Fruit fly (Drosophila melanogaster): Measurements from ENCODE around the gene ND-B14.5B.

The ND-B14.5B gene

DNA sequence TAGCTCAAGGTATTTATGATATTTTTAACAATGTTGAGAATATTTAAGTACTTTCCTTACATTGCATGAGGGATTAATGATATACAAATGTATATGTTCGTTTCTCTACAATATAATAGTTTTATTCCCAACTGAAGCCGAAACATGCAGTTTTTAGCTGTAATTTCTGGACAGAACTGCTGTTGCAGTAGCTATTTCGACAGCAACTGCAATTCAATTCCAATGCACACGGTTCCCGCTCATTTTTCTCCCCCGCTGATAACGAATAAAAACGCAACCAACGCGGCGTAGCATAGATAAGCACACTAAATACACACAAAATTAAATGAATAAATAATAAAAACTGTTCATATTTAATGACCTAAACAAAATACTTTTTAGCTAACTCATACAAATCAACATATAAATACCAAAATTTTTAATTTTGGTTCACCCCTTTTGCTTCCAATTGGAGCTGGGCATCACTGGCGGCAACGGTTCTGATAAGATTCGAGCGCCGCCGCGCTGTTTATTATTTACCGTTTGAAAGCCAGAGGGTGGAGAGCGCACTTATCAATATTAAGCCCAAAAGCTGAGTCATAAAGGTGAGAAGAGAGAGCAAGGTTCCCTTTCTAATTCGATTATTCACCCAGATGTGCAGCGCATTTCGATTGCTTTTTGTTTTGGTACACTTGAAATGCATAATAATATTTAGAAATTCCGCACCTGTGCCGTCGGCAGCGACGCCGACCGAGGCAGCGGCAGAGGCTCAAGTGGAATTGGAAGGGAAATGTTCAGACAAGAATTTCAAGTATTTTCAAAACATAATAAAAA, 12.8 kb upstream of the ND-B14.5B start (continued):
- no peak for TF ChIP-seq gcm (GFP tag; optimal IDR thresholded peaks at IDR 0.05)
- TF ChIP-seq CG7372 (GFP tag; IDR thresholded peaks at IDR 0.05), result no peak
- TF ChIP-seq insv (GFP tag; optimal IDR thresholded peaks at IDR 0.05), result peak; percentile 90 to 97
- TF ChIP-seq vvl (GFP tag; IDR thresholded peaks at IDR 0.05), result peak; percentile 28
- no peak for TF ChIP-seq CG12769 (tag; optimal IDR thresholded peaks at IDR 0.05)
- TF ChIP-seq PHDP (tag; optimal IDR thresholded peaks at IDR 0.05), result peak; percentile 37
- peak; percentile 0 for TF ChIP-seq corto (GFP tag; optimal IDR thresholded peaks at IDR 0.05)
- no peak for TF ChIP-seq az2 (GFP tag; optimal IDR thresholded peaks at IDR 0.05)
- TF ChIP-seq H15 (GFP tag; IDR thresholded peaks at IDR 0.05), result no peak
- no peak for TF ChIP-seq CG12236 (GFP tag; optimal IDR thresholded peaks at IDR 0.05)
- TF ChIP-seq dpn (GFP tag; optimal IDR thresholded peaks at IDR 0.05), result no peak
- no peak for TF ChIP-seq Gug (GFP tag; IDR thresholded peaks at IDR 0.05)
- TF ChIP-seq CTCF (GFP tag; optimal IDR thresholded peaks at IDR 0.05), result peak; percentile 32
- TF ChIP-seq CG4617 (GFP tag; optimal IDR thresholded peaks at IDR 0.05; ENCODE audit: borderline replicate concordance), result no peak
- no peak for TF ChIP-seq pum (GFP tag; optimal IDR thresholded peaks at IDR 0.05)
- no peak for TF ChIP-seq Hr39 (optimal IDR thresholded peaks at IDR 0.05)
- TF ChIP-seq CG4282 (GFP tag; optimal IDR thresholded peaks at IDR 0.05), result no peak
- no peak for TF ChIP-seq mld (GFP tag; IDR thresholded peaks at IDR 0.05; ENCODE audit: partially characterized antibody)
- TF ChIP-seq so (GFP tag; IDR thresholded peaks at IDR 0.05), result peak; percentile 36; the same call in 1 of the 3 replicates
- peak; percentile 2 for TF ChIP-seq exex (tag; optimal IDR thresholded peaks at IDR 0.05)
- TF ChIP-seq tap (tag; optimal IDR thresholded peaks at IDR 0.05), result no peak
- TF ChIP-seq Awh (GFP tag; IDR thresholded peaks at IDR 0.05), result no peak
- TF ChIP-seq Kr (GFP tag; optimal IDR thresholded peaks at IDR 0.05), result peak; percentile 96
- no peak for TF ChIP-seq hb (GFP tag; IDR thresholded peaks at IDR 0.05; ENCODE audit: partially characterized antibody)
- TF ChIP-seq btn (GFP tag; optimal IDR thresholded peaks at IDR 0.05), result no peak
- no peak for TF ChIP-seq sna (GFP tag; IDR thresholded peaks at IDR 0.05; ENCODE audit: partially characterized antibody)
- TF ChIP-seq sima (GFP tag; optimal IDR thresholded peaks at IDR 0.05), result no peak
- TF ChIP-seq chif (GFP tag; optimal IDR thresholded peaks at IDR 0.05), result no peak
- no peak for TF ChIP-seq zf30C (GFP tag; optimal IDR thresholded peaks at IDR 0.05)
- no peak for TF ChIP-seq al (GFP tag; IDR thresholded peaks at IDR 0.05)
- no peak for TF ChIP-seq CG8388 (GFP tag; optimal IDR thresholded peaks at IDR 0.05)
- TF ChIP-seq CG34224 (GFP tag; IDR thresholded peaks at IDR 0.05; ENCODE audit: partially characterized antibody), result no peak; the same call in 2 of the 3 replicates
- TF ChIP-seq br (optimal IDR thresholded peaks at IDR 0.05), result no peak
- TF ChIP-seq CG2129 (GFP tag; IDR thresholded peaks at IDR 0.05; ENCODE audit: partially characterized antibody), result no peak
- no peak for TF ChIP-seq luna (GFP tag; optimal IDR thresholded peaks at IDR 0.05)
- no peak for TF ChIP-seq Hmx (GFP tag; optimal IDR thresholded peaks at IDR 0.05)
- TF ChIP-seq Hmr (GFP tag; optimal IDR thresholded peaks at IDR 0.05), result peak; percentile 24
- peak; percentile 54 for TF ChIP-seq CG15514 (GFP tag; optimal IDR thresholded peaks at IDR 0.05)
- TF ChIP-seq CG3065 (GFP tag; optimal IDR thresholded peaks at IDR 0.05), result no peak
- TF ChIP-seq lbe (GFP tag; optimal IDR thresholded peaks at IDR 0.05), result no peak
- TF ChIP-seq NK7.1 (GFP tag; optimal IDR thresholded peaks at IDR 0.05), result no peak
- TF ChIP-seq Lhr (GFP tag; optimal IDR thresholded peaks at IDR 0.05), result no peak
- TF ChIP-seq fru (optimal IDR thresholded peaks at IDR 0.05), result no peak
- 0 out of 2 replicates have a peak, but pooled peaks have one; percentile 9 for TF ChIP-seq Scr (GFP tag; IDR thresholded peaks at IDR 0.05; ENCODE audit: partially characterized antibody)
- no peak for TF ChIP-seq bcd (GFP tag; optimal IDR thresholded peaks at IDR 0.05)
- TF ChIP-seq tll (GFP tag; optimal IDR thresholded peaks at IDR 0.05), result no peak
- no peak for TF ChIP-seq CG13296 (GFP tag; optimal IDR thresholded peaks at IDR 0.05)
- TF ChIP-seq Bdp1 (GFP tag; optimal IDR thresholded peaks at IDR 0.05), result no peak
- no peak for TF ChIP-seq CrebB (tag; optimal IDR thresholded peaks at IDR 0.05)
- TF ChIP-seq CG11456 (GFP tag; IDR thresholded peaks at IDR 0.05), result no peak

All from whole organism, embryonic.